Fruit fly (Drosophila melanogaster): ENCODE data around the gene RhoGAP16F.

RhoGAP16F gene

DNA sequence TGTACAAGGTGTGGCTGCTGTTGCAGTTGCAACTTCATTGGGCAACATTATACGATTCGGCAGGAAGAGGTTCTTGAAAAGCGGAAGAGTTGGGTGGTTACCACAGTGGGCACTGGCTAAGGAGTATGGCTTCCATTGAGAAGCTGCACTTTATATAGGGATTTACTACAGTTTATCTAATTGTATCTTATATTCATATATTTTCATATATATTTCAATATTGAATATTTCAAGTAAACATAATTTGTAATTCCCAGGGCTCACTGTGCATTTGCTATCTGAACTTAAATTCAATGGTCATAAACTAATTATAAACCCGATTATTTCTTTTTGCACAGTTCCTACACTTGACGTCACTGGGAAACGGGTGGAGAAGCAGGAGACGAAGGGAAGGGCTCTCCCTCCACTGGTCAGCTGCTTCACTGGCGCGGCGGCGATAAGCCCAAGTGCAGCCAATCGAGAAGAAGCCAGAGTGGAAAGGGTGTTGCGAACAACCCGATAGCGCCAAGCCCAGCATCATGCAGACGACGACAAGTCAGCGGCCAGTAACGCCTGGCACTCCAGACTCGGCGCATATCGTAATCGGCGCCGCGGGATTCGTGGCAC is 1.9 kb downstream of the RhoGAP16F start:
- TF ChIP-seq Met (GFP tag; optimal IDR thresholded peaks at IDR 0.05) (no peak), Eip75B (GFP tag; optimal IDR thresholded peaks at IDR 0.05) (peak; percentile 29), CG32006 (GFP tag; optimal IDR thresholded peaks at IDR 0.05) (peak; percentile 72), Eip93F (GFP tag; optimal IDR thresholded peaks at IDR 0.05) (no peak), CG10631 (GFP tag; optimal IDR thresholded peaks at IDR 0.05) (peak; percentile 49), acj6 (GFP tag; optimal IDR thresholded peaks at IDR 0.05) (peak; percentile 52), cyc (GFP tag; optimal IDR thresholded peaks at IDR 0.05) (peak; percentile 19), lz (GFP tag; optimal IDR thresholded peaks at IDR 0.05) (peak; percentile 16), dac (GFP tag; optimal IDR thresholded peaks at IDR 0.05) (no peak), Eip78C (GFP tag) (peak; percentile 66), OdsH (GFP tag; optimal IDR thresholded peaks at IDR 0.05) (peak; percentile 65), esn (GFP tag; optimal IDR thresholded peaks at IDR 0.05) (peak; percentile 51), CG6163 (GFP tag; IDR thresholded peaks at IDR 0.05) (peak; percentile 53; the same call in 2 of the 3 replicates), CG15336 (GFP tag; IDR thresholded peaks at IDR 0.05) (peak; percentile 65), Sox14 (GFP tag; optimal IDR thresholded peaks at IDR 0.05) (peak; percentile 4), CG3032 (tag; optimal IDR thresholded peaks at IDR 0.05) (peak; percentile 49), Blimp-1 (GFP tag; optimal IDR thresholded peaks at IDR 0.05) (no peak), eg (GFP tag; IDR thresholded peaks at IDR 0.05) (peak; percentile 42; the same call in 1 of the 3 replicates), spab (GFP tag; optimal IDR thresholded peaks at IDR 0.05) (peak; percentile 5), net (GFP tag; optimal IDR thresholded peaks at IDR 0.05) (peak; percentile 34), fkh (GFP tag; optimal IDR thresholded peaks at IDR 0.05) (no peak), vri (GFP tag; optimal IDR thresholded peaks at IDR 0.05) (no peak), topi (GFP tag; optimal IDR thresholded peaks at IDR 0.05) (peak; percentile 22), CG31627 (GFP tag; optimal IDR thresholded peaks at IDR 0.05) (peak; percentile 11), Gug (GFP tag; IDR thresholded peaks at IDR 0.05) (peak; percentile 40; the same call in 1 of the 2 replicates), Hr38 (GFP tag; optimal IDR thresholded peaks at IDR 0.05) (no peak), dsx (GFP tag; optimal IDR thresholded peaks at IDR 0.05; ENCODE audit: poor library complexity, severe bottlenecking) (no peak), CG3919 (GFP tag; optimal IDR thresholded peaks at IDR 0.05) (peak; percentile 53), Hr39 (GFP tag; optimal IDR thresholded peaks at IDR 0.05) (no peak), CG9139 (GFP tag; optimal IDR thresholded peaks at IDR 0.05) (no peak), ss (GFP tag; optimal IDR thresholded peaks at IDR 0.05) (no peak), CG16779 (tag; optimal IDR thresholded peaks at IDR 0.05) (no peak), Sox15 (GFP tag; optimal IDR thresholded peaks at IDR 0.05) (no peak), Sox102F (GFP tag; optimal IDR thresholded peaks at IDR 0.05) (peak; percentile 13), pdm3 (GFP tag; optimal IDR thresholded peaks at IDR 0.05) (peak; percentile 38), CG1621 (tag; optimal IDR thresholded peaks at IDR 0.05) (no peak), CG8632 (GFP tag; optimal IDR thresholded peaks at IDR 0.05) (peak; percentile 29), CG7368 (GFP tag; optimal IDR thresholded peaks at IDR 0.05) (peak; percentile 31), CG6792 (GFP tag; optimal IDR thresholded peaks at IDR 0.05) (peak; percentile 46), Smox (GFP tag; optimal IDR thresholded peaks at IDR 0.05) (peak; percentile 10), Hr4 (GFP tag; optimal IDR thresholded peaks at IDR 0.05) (peak; percentile 30), svp (GFP tag) (peak; percentile 61), salr (GFP tag; optimal IDR thresholded peaks at IDR 0.05) (peak in 1 of 2 experiments; percentile 14), CG6808 (GFP tag; optimal IDR thresholded peaks at IDR 0.05) (peak; percentile 56), CG6854 (GFP tag; optimal IDR thresholded peaks at IDR 0.05) (no peak), CG8119 (GFP tag; IDR thresholded peaks at IDR 0.05) (peak; percentile 68), CG11902 (GFP tag; optimal IDR thresholded peaks at IDR 0.05) (peak; percentile 6), Lpt (GFP tag; optimal IDR thresholded peaks at IDR 0.05) (peak; percentile 33), CG11762 (GFP tag; optimal IDR thresholded peaks at IDR 0.05; ENCODE audit: insufficient read depth) (peak; percentile 7), CG11294 (GFP tag; IDR thresholded peaks at IDR 0.05) (0 out of 2 replicates have a peak, but pooled peaks have one; percentile 8), CG10669 (GFP tag; optimal IDR thresholded peaks at IDR 0.05) (peak; percentile 53)

Data from whole organism, prepupa.